Fruit fly (Drosophila melanogaster) whole organism, wandering third instar larva: Measurements from ENCODE around the gene CG10208.

Experiments used
- Abd-B ChIP-seq: fragments of >200 bp; optimal IDR thresholded peaks from 2 replicates; lab custom pipeline; 2017; ENCODE audit warnings: missing biosample characterization, missing genetic modification characterization
- CG32264 ChIP-seq: fragments of 200-800 bp; sonication (Bioruptor generic); optimal IDR thresholded peaks from 2 replicates; lab custom pipeline; 2016; ENCODE audit warnings: missing biosample characterization, missing genetic modification characterization
- CG9705 ChIP-seq: fragments of 200-800 bp; sonication (Bioruptor generic); optimal IDR thresholded peaks from 2 replicates; lab custom pipeline; 2018; ENCODE audit warnings: missing biosample characterization, mild to moderate bottlenecking, missing genetic modification characterization
- CrebA ChIP-seq: fragments of 200-800 bp; sonication (Bioruptor generic); optimal IDR thresholded peaks from 2 replicates; lab custom pipeline; 2016; ENCODE audit warnings: missing biosample characterization, mild to moderate bottlenecking, missing genetic modification characterization, borderline replicate concordance
- Dfd ChIP-seq: fragments of >200 bp; optimal IDR thresholded peaks from 2 replicates; lab custom pipeline; 2017; ENCODE audit warnings: missing biosample characterization, missing genetic modification characterization
- Dif ChIP-seq: fragments of 200-275, 200-300 bp; sonication (Bioruptor generic); optimal IDR thresholded peaks from 2 replicates; lab custom pipeline; 2018; ENCODE audit warnings: missing biosample characterization, missing genetic modification characterization; ENCODE audit not compliant: partially characterized antibody
- GATAd ChIP-seq: sonication (Bioruptor generic); optimal IDR thresholded peaks from 2 replicates; lab custom pipeline; 2016; ENCODE audit warnings: missing biosample characterization, missing genetic modification characterization
- HLH106 ChIP-seq: fragments of 200-800 bp; optimal IDR thresholded peaks from 3 replicates; lab custom pipeline; 2019; ENCODE audit warnings: missing biosample characterization, mild to moderate bottlenecking, missing genetic modification characterization, moderate library complexity
- Hnf4 ChIP-seq: fragments of 200-800 bp; sonication (Bioruptor generic); optimal IDR thresholded peaks from 2 replicates; lab custom pipeline; 2016; ENCODE audit warnings: missing biosample characterization, mild to moderate bottlenecking, missing genetic modification characterization
- Hr78 ChIP-seq: fragments of >200 bp; optimal IDR thresholded peaks from 2 replicates; lab custom pipeline; 2017; ENCODE audit warnings: missing biosample characterization, missing genetic modification characterization
- Hr83 ChIP-seq: fragments of 200-300 bp; sonication (Bioruptor generic); optimal IDR thresholded peaks from 2 replicates; lab custom pipeline; 2016; ENCODE audit warnings: missing biosample characterization, mild to moderate bottlenecking, missing genetic modification characterization, moderate library complexity; ENCODE audit not compliant: poor library complexity, severe bottlenecking
- Jra ChIP-seq: sonication (Bioruptor generic); optimal IDR thresholded peaks from 2 replicates; lab custom pipeline; 2016; ENCODE audit warnings: missing biosample characterization, missing genetic modification characterization
- Mio ChIP-seq: sonication (Bioruptor generic); optimal IDR thresholded peaks from 2 replicates; lab custom pipeline; 2016; ENCODE audit warnings: missing biosample characterization, missing genetic modification characterization
- Myc ChIP-seq: fragments of >200 bp; optimal IDR thresholded peaks from 2 replicates; lab custom pipeline; 2017
- N ChIP-seq: fragments of >200 bp; optimal IDR thresholded peaks from 2 replicates; lab custom pipeline; 2018; ENCODE audit warnings: missing biosample characterization, missing external identifiers, missing genetic modification characterization
- OdsH ChIP-seq: fragments of 200-800 bp; sonication (Bioruptor generic); optimal IDR thresholded peaks from 2 replicates; lab custom pipeline; 2016; ENCODE audit warnings: missing biosample characterization, mild to moderate bottlenecking, missing genetic modification characterization
- Rel ChIP-seq, 2 experiments: fragments of 200-800 bp; sonication (Bioruptor generic) in 1 of 2; optimal IDR thresholded peaks; 2 replicates in 1 of 2; 3 replicates in 1 of 2; lab custom pipeline; 2016 to 2019; ENCODE audit warnings: mild to moderate bottlenecking in 2 of 2, missing biosample characterization in 2 of 2, missing genetic modification characterization in 2 of 2, moderate library complexity in 1 of 2
- Sp1 ChIP-seq: fragments of 200-800 bp; sonication (Bioruptor generic); optimal IDR thresholded peaks from 3 replicates; lab custom pipeline; 2019; ENCODE audit warnings: missing biosample characterization, mild to moderate bottlenecking, missing genetic modification characterization, moderate library complexity
- Vsx2 ChIP-seq: fragments of 200-300, 225-300 bp; sonication (Bioruptor generic); optimal IDR thresholded peaks from 2 replicates; lab custom pipeline; 2018; ENCODE audit warnings: missing biosample characterization, missing genetic modification characterization; ENCODE audit not compliant: partially characterized antibody
- br ChIP-seq: fragments of 200-800 bp; sonication (Bioruptor generic); optimal IDR thresholded peaks from 2 replicates; lab custom pipeline; 2016; ENCODE audit warnings: missing biosample characterization, missing genetic modification characterization
- brk ChIP-seq: fragments of 200-800 bp; sonication (Bioruptor generic); optimal IDR thresholded peaks from 2 replicates; lab custom pipeline; 2016; ENCODE audit warnings: missing biosample characterization, mild to moderate bottlenecking, missing genetic modification characterization
- dl ChIP-seq, 2 experiments: fragments of 175-275, 200-275 bp in 1 of 2; fragments of 200-275 bp in 1 of 2; sonication (Bioruptor generic); optimal IDR thresholded peaks; lab custom pipeline; 2018; ENCODE audit warnings: mild to moderate bottlenecking in 2 of 2, missing biosample characterization in 2 of 2, missing genetic modification characterization in 2 of 2, moderate library complexity in 2 of 2; ENCODE audit not compliant: partially characterized antibody in 2 of 2, insufficient read depth in 1 of 2
- dmrt93B ChIP-seq: fragments of 200-800 bp; sonication (Bioruptor generic); optimal IDR thresholded peaks from 2 replicates; lab custom pipeline; 2018; ENCODE audit warnings: missing biosample characterization, mild to moderate bottlenecking, missing genetic modification characterization
- dsf ChIP-seq: sonication (Bioruptor generic); optimal IDR thresholded peaks from 2 replicates; lab custom pipeline; 2016; ENCODE audit warnings: missing biosample characterization, missing genetic modification characterization, borderline replicate concordance
- foxo ChIP-seq, 2 experiments: fragments of 200-800 bp; sonication (Bioruptor generic); optimal IDR thresholded peaks; 2 replicates in 1 of 2; 3 replicates in 1 of 2; lab custom pipeline; 2016 to 2017; ENCODE audit warnings: missing biosample characterization in 2 of 2, missing genetic modification characterization in 2 of 2
- fru ChIP-seq: fragments of 200-800 bp; sonication (Bioruptor generic); optimal IDR thresholded peaks from 3 replicates; lab custom pipeline; 2016; ENCODE audit warnings: missing biosample characterization, mild to moderate bottlenecking, missing genetic modification characterization
- h ChIP-seq: fragments of 200-800 bp; sonication (Bioruptor generic); optimal IDR thresholded peaks from 3 replicates; lab custom pipeline; 2016; ENCODE audit warnings: missing biosample characterization, mild to moderate bottlenecking, missing genetic modification characterization
- lola ChIP-seq: fragments of >200 bp; optimal IDR thresholded peaks from 2 replicates; lab custom pipeline; 2017; ENCODE audit warnings: missing biosample characterization, missing genetic modification characterization
- psq ChIP-seq: fragments of 200-800 bp; sonication (Bioruptor generic); optimal IDR thresholded peaks from 3 replicates; lab custom pipeline; 2017; ENCODE audit warnings: missing biosample characterization, mild to moderate bottlenecking, missing genetic modification characterization, moderate library complexity
- rgr ChIP-seq: fragments of 200-800 bp; sonication (Bioruptor generic); optimal IDR thresholded peaks from 3 replicates; lab custom pipeline; 2016; ENCODE audit warnings: missing biosample characterization, mild to moderate bottlenecking, missing genetic modification characterization
- sv ChIP-seq: fragments of 200-800 bp; sonication (Bioruptor generic); optimal IDR thresholded peaks from 3 replicates; lab custom pipeline; 2016; ENCODE audit warnings: missing biosample characterization, missing genetic modification characterization
- usp ChIP-seq: fragments of >200 bp; optimal IDR thresholded peaks from 2 replicates; lab custom pipeline; 2017; ENCODE audit warnings: missing biosample characterization, missing genetic modification characterization
- woc ChIP-seq: sonication (Bioruptor generic); optimal IDR thresholded peaks from 2 replicates; lab custom pipeline; 2016; ENCODE audit warnings: missing biosample characterization, mild to moderate bottlenecking, missing genetic modification characterization

The CG10208 gene

dm6 chr3R:23773610-23774364 is at the start of gene CG10208:
Gene CG10208, minus strand, starts transcription at chr3R:23774127.
- TF ChIP-seq CrebA (no peak), br (GFP tag; lab: Kevin White, UChicago) (no peak), sv (GFP tag; lab: Kevin White, UChicago) (no peak), N (GFP tag; lab: Kevin White, UChicago) (no peak), h (GFP tag; lab: Kevin White, UChicago) (peak; percentile 3), Mio (GFP tag; lab: Kevin White, UChicago) (no peak), Rel (GFP tag; optimal IDR thresholded peaks at IDR 0.05; lab: Kevin White, UChicago) (no peak), Rel (tag; optimal IDR thresholded peaks at IDR 0.05; lab: Kevin White, UChicago) (peak; percentile 47), foxo (GFP tag; optimal IDR thresholded peaks at IDR 0.05; lab: Kevin White, UChicago) (no peak), Hr83 (GFP tag; lab: Kevin White, UChicago) (peak; percentile 7)

dm6 chr3R:23823678-23824077 is 49.8 kb upstream of the CG10208 start:
- TF ChIP-seq CrebA: no peak
- TF ChIP-seq brk (GFP tag; lab: Kevin White, UChicago): no peak
- no peak for TF ChIP-seq h (GFP tag; lab: Kevin White, UChicago)
- no peak for TF ChIP-seq Hnf4 (GFP tag; lab: Kevin White, UChicago)
- TF ChIP-seq usp (GFP tag; lab: Kevin White, UChicago): no peak
- TF ChIP-seq OdsH (GFP tag; lab: Kevin White, UChicago): no peak
- no peak for TF ChIP-seq lola (GFP tag; lab: Kevin White, UChicago)
- no peak for TF ChIP-seq CG32264 (GFP tag; lab: Kevin White, UChicago)
- TF ChIP-seq HLH106 (tag; lab: Kevin White, UChicago): no peak
- no peak for TF ChIP-seq fru (GFP tag; lab: Kevin White, UChicago)
- TF ChIP-seq Myc (lab: Kevin White, UChicago): no peak
- TF ChIP-seq Mio (GFP tag; lab: Kevin White, UChicago): no peak
- no peak for TF ChIP-seq Abd-B (GFP tag; lab: Kevin White, UChicago)
- no peak for TF ChIP-seq woc (GFP tag; lab: Kevin White, UChicago)
- TF ChIP-seq Hr78 (GFP tag; lab: Kevin White, UChicago): no peak
- no peak for TF ChIP-seq br (GFP tag; lab: Kevin White, UChicago)
- no peak for TF ChIP-seq N (GFP tag; lab: Kevin White, UChicago)
- no peak for TF ChIP-seq dmrt93B (GFP tag; lab: Kevin White, UChicago)
- TF ChIP-seq Sp1 (GFP tag; lab: Kevin White, UChicago): no peak
- no peak for TF ChIP-seq Vsx2 (GFP tag; lab: Kevin White, UChicago)

- TF ChIP-seq foxo (GFP tag; optimal IDR thresholded peaks at IDR 0.05; lab: Kevin White, UChicago) (no peak), br (GFP tag; lab: Kevin White, UChicago) (no peak), OdsH (GFP tag; lab: Kevin White, UChicago) (no peak), brk (GFP tag; lab: Kevin White, UChicago) (no peak), Hr78 (GFP tag; lab: Kevin White, UChicago) (no peak), Dfd (GFP tag; lab: Kevin White, UChicago) (no peak), psq (no peak), dmrt93B (GFP tag; lab: Kevin White, UChicago) (no peak)
Observed at dm6 chr3R:23822969-23823368, 49.0 kb upstream of the CG10208 start.

DNA sequence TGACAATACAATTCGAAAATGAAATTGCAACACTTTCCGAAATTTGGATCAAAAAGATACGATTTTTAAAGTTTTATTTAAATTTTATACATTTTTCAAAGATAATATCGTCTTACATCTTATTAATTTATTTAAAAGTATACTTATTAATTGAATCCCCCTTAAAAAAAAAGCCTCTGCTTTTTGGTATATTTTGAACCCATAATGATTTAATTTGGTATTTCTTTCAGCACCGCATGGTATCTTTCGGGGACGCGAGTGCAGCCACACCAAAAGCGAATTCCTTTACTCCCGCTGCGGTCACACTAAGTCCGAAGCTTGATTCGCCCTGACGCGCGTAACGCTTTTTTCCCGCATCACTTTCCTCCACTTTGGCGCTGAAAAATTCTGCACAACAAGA is 46.4 kb upstream of the CG10208 start:
- TF ChIP-seq sv (GFP tag; lab: Kevin White, UChicago): peak; percentile 25
- TF ChIP-seq foxo (GFP tag; optimal IDR thresholded peaks at IDR 0.05; lab: Kevin White, UChicago): peak in 1 of 2 experiments; percentile 41
- TF ChIP-seq Rel (GFP tag; optimal IDR thresholded peaks at IDR 0.05; lab: Kevin White, UChicago): no peak
- peak; percentile 45 for TF ChIP-seq Rel (tag; optimal IDR thresholded peaks at IDR 0.05; lab: Kevin White, UChicago)
- TF ChIP-seq CrebA: no peak

- TF ChIP-seq dsf (GFP tag; lab: Kevin White, UChicago) (no peak), h (GFP tag; lab: Kevin White, UChicago) (peak; percentile 42), Sp1 (GFP tag; lab: Kevin White, UChicago) (peak; percentile 54), Dfd (GFP tag; lab: Kevin White, UChicago) (no peak), dmrt93B (GFP tag; lab: Kevin White, UChicago) (no peak), Dif (GFP tag; lab: Kevin White, UChicago) (no peak), Rel (GFP tag; optimal IDR thresholded peaks at IDR 0.05; lab: Kevin White, UChicago) (no peak), Rel (tag; optimal IDR thresholded peaks at IDR 0.05; lab: Kevin White, UChicago) (no peak), CG9705 (GFP tag; lab: Kevin White, UChicago) (no peak), rgr (peak; percentile 37), Hr83 (GFP tag; lab: Kevin White, UChicago) (peak; percentile 12), Jra (GFP tag; lab: Kevin White, UChicago) (peak; percentile 48), HLH106 (tag; lab: Kevin White, UChicago) (peak; percentile 12), GATAd (GFP tag; lab: Kevin White, UChicago) (no peak), Myc (lab: Kevin White, UChicago) (no peak), dl (GFP tag; optimal IDR thresholded peaks at IDR 0.05; lab: Kevin White, UChicago; ENCODE audit: insufficient read depth in 1 of 2, partially characterized antibody in 2 of 2) (no peak), foxo (GFP tag; optimal IDR thresholded peaks at IDR 0.05; lab: Kevin White, UChicago) (peak in 1 of 2 experiments; percentile 36), CG32264 (GFP tag; lab: Kevin White, UChicago) (no peak), Hnf4 (GFP tag; lab: Kevin White, UChicago) (no peak), OdsH (GFP tag; lab: Kevin White, UChicago) (no peak)
- TF ChIP-seq, all 38 proteins: peak for 7
Observed at dm6 chr3R:23818879-23819408, 45.0 kb upstream of the CG10208 start, which contains the start of the genes CG33111 and eIF4G2. Gene CG33111, minus strand, starts transcription at chr3R:23819237. Gene eIF4G2, minus strand, starts transcription at chr3R:23819237.
